Worm (Caenorhabditis elegans) whole organism, early embryonic: ENCODE results near the gene Y57G7A.6.

ENCODE experiments used
- B0310.2 ChIP-seq: sonication (generic microtip); optimal IDR thresholded peaks from 2 replicates; lab custom pipeline; 2016; ENCODE audit warnings: mild to moderate bottlenecking, missing genetic modification characterization, missing compliant biosample characterization
- F13C5.2 ChIP-seq: sonication (generic microtip); optimal IDR thresholded peaks from 2 replicates; lab custom pipeline; 2017; ENCODE audit warnings: mild to moderate bottlenecking, missing genetic modification characterization, inconsistent platforms, missing compliant biosample characterization
- ama-1 ChIP-seq: fragments of 150-350 bp; optimal IDR thresholded peaks from 2 replicates; lab custom pipeline; 2014
- ceh-13 ChIP-seq: fragments of 200-800 bp; sonication (Bioruptor generic); optimal IDR thresholded peaks from 2 replicates; lab custom pipeline; 2018; ENCODE audit warnings: mild to moderate bottlenecking, missing genetic modification characterization, missing compliant biosample characterization
- ceh-36 ChIP-seq: sonication (generic microtip); optimal IDR thresholded peaks from 2 replicates; lab custom pipeline; 2016; ENCODE audit warnings: missing genetic modification characterization, inconsistent platforms, missing compliant biosample characterization
- ets-7 ChIP-seq: sonication (generic microtip); optimal IDR thresholded peaks from 2 replicates; lab custom pipeline; 2016; ENCODE audit warnings: missing genotype, missing genetic modification characterization, missing compliant biosample characterization
- flt-1 ChIP-seq: fragments of 200-800 bp; sonication (Bioruptor generic); IDR thresholded peaks from 2 replicates; pipeline ENCODE4 v1.3.6; 2022; ENCODE audit warnings: missing genetic modification characterization, missing compliant biosample characterization
- hmbx-1 ChIP-seq: sonication (generic microtip); optimal IDR thresholded peaks from 2 replicates; lab custom pipeline; 2016; ENCODE audit warnings: mild to moderate bottlenecking, missing genetic modification characterization, missing compliant biosample characterization
- hmg-4 ChIP-seq: fragments of 200-800 bp; sonication (Bioruptor generic); optimal IDR thresholded peaks from 2 replicates; lab custom pipeline; 2018; ENCODE audit warnings: mild to moderate bottlenecking, missing genetic modification characterization, missing compliant biosample characterization
- pes-1 ChIP-seq: fragments of 200-800 bp; sonication (Bioruptor generic); IDR thresholded peaks from 2 replicates; pipeline ENCODE4 v1.3.6; 2022; ENCODE audit warnings: missing genetic modification reagents, missing genetic modification characterization, missing compliant biosample characterization
- scrt-1 ChIP-seq: fragments of 200-800 bp; sonication (Bioruptor generic); IDR thresholded peaks from 2 replicates; pipeline ENCODE4 v1.3.6; 2022; ENCODE audit warnings: missing genetic modification characterization, missing compliant biosample characterization
- tbx-11 ChIP-seq: fragments of 200-800 bp; sonication (Bioruptor generic); IDR thresholded peaks from 2 replicates; pipeline ENCODE4 v1.3.6; 2022; ENCODE audit warnings: missing genetic modification characterization, missing compliant biosample characterization
- tbx-37 ChIP-seq: fragments of 200-800 bp; sonication (Bioruptor generic); conservative IDR thresholded peaks from 2 replicates; pipeline ENCODE4 v1.3.6; 2022; ENCODE audit warnings: missing genetic modification reagents, missing genetic modification characterization, missing compliant biosample characterization
- tra-4 ChIP-seq: sonication (generic microtip); optimal IDR thresholded peaks from 2 replicates; lab custom pipeline; 2017; ENCODE audit warnings: missing genetic modification characterization, missing compliant biosample characterization

- TF ChIP-seq ceh-13 (GFP tag; lab: Kevin White, UChicago) = no peak
- TF ChIP-seq ama-1 = no peak
- TF ChIP-seq ets-7 = no peak
- TF ChIP-seq hmbx-1 (tag; lab: Kevin White, UChicago) = no peak
- TF ChIP-seq ceh-36 (tag; lab: Kevin White, UChicago) = no peak
- TF ChIP-seq F13C5.2 (tag; lab: Kevin White, UChicago) = no peak
- TF ChIP-seq flt-1 (GFP tag; lab: Robert Waterston, UW) = no peak
- no peak for TF ChIP-seq tbx-37 (GFP tag; lab: Robert Waterston, UW)
- no peak for TF ChIP-seq scrt-1 (GFP tag; lab: Robert Waterston, UW)
- TF ChIP-seq tra-4 (tag; lab: Kevin White, UChicago) = no peak
- TF ChIP-seq tbx-11 (GFP tag; lab: Robert Waterston, UW) = no peak
- no peak for TF ChIP-seq pes-1 (GFP tag; lab: Robert Waterston, UW)
- no peak for TF ChIP-seq hmg-4 (GFP tag; lab: Kevin White, UChicago)
- TF ChIP-seq B0310.2 (tag; lab: Kevin White, UChicago) = no peak
Observed at ce11 chrII:1309892-1310516, 24.6 kb upstream of the Y57G7A.6 start, which contains the start of the genes alh-6 and fcho-1.
